Fruit fly (Drosophila melanogaster): ENCODE measurements around the gene Usp5.

- no peak for TF ChIP-seq tj (GFP tag; optimal IDR thresholded peaks at IDR 0.05)
- no peak for TF ChIP-seq kay (GFP tag; ENCODE audit: borderline replicate concordance)
- TF ChIP-seq Mnt (GFP tag; optimal IDR thresholded peaks at IDR 0.05), result no peak
- no peak for TF ChIP-seq bab1 (GFP tag; optimal IDR thresholded peaks at IDR 0.05)
- no peak for TF ChIP-seq pad (GFP tag; optimal IDR thresholded peaks at IDR 0.05)
- TF ChIP-seq CG1620 (GFP tag; optimal IDR thresholded peaks at IDR 0.05), result no peak
- TF ChIP-seq CG7101 (tag; optimal IDR thresholded peaks at IDR 0.05), result no peak
- TF ChIP-seq CG12768 (GFP tag; optimal IDR thresholded peaks at IDR 0.05), result no peak
- TF ChIP-seq Clk (GFP tag; optimal IDR thresholded peaks at IDR 0.05), result no peak
- no peak for TF ChIP-seq ovo (GFP tag; optimal IDR thresholded peaks at IDR 0.05)
- TF ChIP-seq cnc (optimal IDR thresholded peaks at IDR 0.05), result no peak
- no peak for TF ChIP-seq Crg-1 (GFP tag; optimal IDR thresholded peaks at IDR 0.05)
- TF ChIP-seq CG5204 (GFP tag; optimal IDR thresholded peaks at IDR 0.05), result no peak
Measured at dm6 chr3L:3108040-3108615, 40.0 kb downstream of the Usp5 start.
